Worm (Caenorhabditis elegans) whole organism, L4/young adult: Measurements from ENCODE around the gene C25F9.13.

Experiments used
- W03F9.2 ChIP-seq: fragments of 150-350 bp; optimal IDR thresholded peaks from 2 replicates; lab custom pipeline; 2014; ENCODE audit warnings: missing biosample characterization, missing genetic modification characterization
- him-1 ChIP-seq: sonication (generic microtip); optimal IDR thresholded peaks from 2 replicates; lab custom pipeline; 2016; ENCODE audit warnings: missing genotype, missing genetic modification reagents, missing genetic modification characterization, missing compliant biosample characterization

- TF ChIP-seq W03F9.2 (tag; lab: Kevin White, UChicago) = no peak
- TF ChIP-seq him-1 (tag; lab: Kevin White, UChicago) = no peak
These were observed 6.6 kb upstream of the C25F9.13 start, which contains the start of the genes C25F9.6 and C25F9.10 for ce11 chrV:19405276-19405815.
